Fruit fly (Drosophila melanogaster): ENCODE data around the gene kipf.

kipf gene

DNA sequence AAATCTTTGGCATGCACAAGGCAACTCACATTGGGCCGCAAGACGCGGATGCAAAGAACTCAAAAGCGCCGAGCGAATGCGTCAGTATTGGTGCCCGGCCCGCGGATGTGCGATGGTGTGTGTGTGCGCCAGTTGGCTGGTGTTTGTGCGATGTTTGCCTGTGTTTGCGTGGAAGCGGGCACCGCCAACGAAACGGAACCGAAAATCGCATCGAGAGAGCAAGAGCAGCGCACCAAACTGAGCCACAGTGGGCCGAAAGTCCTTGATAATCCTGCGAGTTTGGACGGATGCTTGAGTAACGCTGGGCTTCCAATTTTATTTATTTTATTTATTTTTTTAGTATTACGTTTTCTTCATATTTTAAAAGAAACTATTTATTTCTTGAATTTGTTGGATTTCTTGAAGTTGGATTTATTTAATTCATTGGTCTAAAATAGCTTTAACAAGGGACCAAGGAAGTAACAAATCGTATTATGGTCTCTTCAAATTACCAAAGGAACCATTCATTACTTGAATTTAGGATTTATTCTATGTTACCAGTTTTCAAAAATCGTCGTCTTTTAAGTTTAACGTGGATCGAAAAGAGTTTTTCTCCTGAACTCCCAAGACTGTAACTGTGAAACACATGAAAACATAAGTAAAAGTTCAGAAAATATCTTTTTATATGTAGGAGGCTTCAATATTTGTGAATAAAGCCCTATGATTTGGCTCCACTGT, 49.3 kb downstream of the kipf start:
- TF ChIP-seq NC2β (GFP tag; optimal IDR thresholded peaks at IDR 0.05) (no peak), psq (GFP tag; optimal IDR thresholded peaks at IDR 0.05) (no peak), Doc2 (GFP tag; IDR thresholded peaks at IDR 0.05) (no peak), luna (GFP tag; optimal IDR thresholded peaks at IDR 0.05) (no peak), B-H2 (GFP tag; optimal IDR thresholded peaks at IDR 0.05) (no peak), CG10209 (GFP tag; optimal IDR thresholded peaks at IDR 0.05) (peak; percentile 40), Hr78 (GFP tag; optimal IDR thresholded peaks at IDR 0.05) (no peak), pum (GFP tag; optimal IDR thresholded peaks at IDR 0.05) (peak; percentile 30), CG12155 (GFP tag; optimal IDR thresholded peaks at IDR 0.05) (no peak), knrl (GFP tag; IDR thresholded peaks at IDR 0.05; ENCODE audit: partially characterized antibody) (no peak), MESR4 (GFP tag; optimal IDR thresholded peaks at IDR 0.05) (no peak), onecut (GFP tag; IDR thresholded peaks at IDR 0.05) (peak; percentile 1; the same call in 1 of the 2 replicates), Antp (GFP tag; optimal IDR thresholded peaks at IDR 0.05) (no peak), ash1 (GFP tag; optimal IDR thresholded peaks at IDR 0.05) (no peak), nau (GFP tag; optimal IDR thresholded peaks at IDR 0.05) (no peak), CG17385 (GFP tag; optimal IDR thresholded peaks at IDR 0.05) (peak; percentile 27), GATAe (GFP tag; conservative IDR thresholded peaks at IDR 0.05) (no peak), CG1602 (GFP tag; optimal IDR thresholded peaks at IDR 0.05) (peak; percentile 42), sens-2 (GFP tag; IDR thresholded peaks at IDR 0.05) (no peak), lola (GFP tag; optimal IDR thresholded peaks at IDR 0.05) (peak in 1 of 3 experiments; percentile 87), CG42726 (GFP tag; IDR thresholded peaks at IDR 0.05; ENCODE audit: partially characterized antibody) (no peak), Sry-δ (GFP tag; optimal IDR thresholded peaks at IDR 0.05) (no peak), CG10431 (GFP tag; optimal IDR thresholded peaks at IDR 0.05) (peak; percentile 47), tna (GFP tag; IDR thresholded peaks at IDR 0.05; ENCODE audit: partially characterized antibody) (no peak), Stat92E (GFP tag; optimal IDR thresholded peaks at IDR 0.05) (no peak), Nf-YC (tag; optimal IDR thresholded peaks at IDR 0.05) (peak; percentile 79), CG11247 (GFP tag; IDR thresholded peaks at IDR 0.05) (no peak), CG4707 (GFP tag; optimal IDR thresholded peaks at IDR 0.05) (no peak), Camta (GFP tag; optimal IDR thresholded peaks at IDR 0.05) (no peak), CG7271 (tag; optimal IDR thresholded peaks at IDR 0.05) (no peak), CG12104 (GFP tag; optimal IDR thresholded peaks at IDR 0.05) (peak; percentile 40), bigmax (GFP tag; optimal IDR thresholded peaks at IDR 0.05) (no peak), CG14014 (GFP tag; IDR thresholded peaks at IDR 0.05) (no peak), dmrt99B (tag; optimal IDR thresholded peaks at IDR 0.05) (peak; percentile 66), CG8359 (GFP tag; optimal IDR thresholded peaks at IDR 0.05; ENCODE audit: borderline replicate concordance) (peak; percentile 19), unc-4 (GFP tag; IDR thresholded peaks at IDR 0.05; ENCODE audit: partially characterized antibody) (no peak), CG18619 (GFP tag; optimal IDR thresholded peaks at IDR 0.05) (peak; percentile 58), trh (GFP tag; optimal IDR thresholded peaks at IDR 0.05) (no peak), gro (GFP tag; optimal IDR thresholded peaks at IDR 0.05) (no peak), CG30431 (GFP tag; optimal IDR thresholded peaks at IDR 0.05) (peak; percentile 51), gem (tag; optimal IDR thresholded peaks at IDR 0.05) (peak; percentile 79), cad (GFP tag; optimal IDR thresholded peaks at IDR 0.05) (no peak), sima (GFP tag; optimal IDR thresholded peaks at IDR 0.05) (no peak), Mes4 (GFP tag; optimal IDR thresholded peaks at IDR 0.05) (no peak), CG7372 (GFP tag; IDR thresholded peaks at IDR 0.05) (no peak), CG8290 (GFP tag; optimal IDR thresholded peaks at IDR 0.05) (no peak), CG8290 (tag; optimal IDR thresholded peaks at IDR 0.05) (no peak), croc (GFP tag; conservative IDR thresholded peaks at IDR 0.05) (peak; percentile 61; the same call in 2 of the 3 replicates), stwl (tag; optimal IDR thresholded peaks at IDR 0.05) (no peak)
